Worm (Caenorhabditis elegans): ENCODE results near the gene srw-59.

srw-59 gene

DNA sequence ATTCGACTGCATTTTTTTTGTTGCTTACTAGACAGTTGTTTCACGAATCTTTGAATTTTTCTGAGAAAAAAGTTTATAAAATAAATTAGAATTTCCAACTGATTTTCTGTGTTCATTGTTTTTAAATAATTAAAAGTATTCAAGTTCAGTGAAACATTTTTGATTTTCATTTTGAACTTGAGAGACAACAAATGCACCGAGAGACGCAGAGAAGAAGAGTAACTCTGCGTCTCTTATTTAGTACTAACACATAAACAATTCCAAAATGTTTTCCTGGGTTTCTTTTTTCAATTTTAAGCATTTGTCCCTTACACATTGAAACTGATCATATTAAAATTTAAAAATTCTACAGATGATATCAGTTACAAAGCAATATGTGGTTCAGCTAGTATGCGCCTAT is 8.7 kb upstream of the srw-59 start:
- TF ChIP-seq nhr-48 (tag; optimal IDR thresholded peaks at IDR 0.05) (peak; percentile 26), set-16 (GFP tag; IDR thresholded peaks at IDR 0.05) (no peak)

DNA sequence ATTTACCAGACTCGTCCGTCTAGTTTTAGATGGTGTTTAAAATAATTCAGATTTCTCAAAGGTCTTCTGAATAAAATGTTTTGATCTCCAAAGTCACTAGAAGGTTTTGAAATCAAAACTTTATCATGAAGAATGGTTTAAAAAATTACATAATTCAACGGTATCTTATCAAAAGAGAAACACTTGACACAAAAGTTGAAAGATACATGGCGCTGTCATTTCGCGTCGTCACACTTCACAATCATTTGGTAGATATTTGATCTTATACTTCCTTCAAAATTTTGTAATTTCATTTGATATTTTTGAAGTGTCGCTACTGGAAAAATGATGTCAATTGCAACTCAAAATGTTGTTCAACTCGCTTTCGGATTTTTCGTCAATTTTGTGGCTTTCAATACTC is 6.3 kb upstream of the srw-59 start, which contains the start of gene F36G9.3:
TSS of gene F36G9.3 (plus strand) at position 301 of the 400 bp plus-strand sequence.
- TF ChIP-seq madf-5 (GFP tag; IDR thresholded peaks at IDR 0.05) (no peak), mep-1 (tag; optimal IDR thresholded peaks at IDR 0.05) (no peak), ceh-82 (tag; optimal IDR thresholded peaks at IDR 0.05) (no peak), snpc-1.2 (GFP tag; IDR thresholded peaks at IDR 0.05) (no peak), hlh-30 (tag; optimal IDR thresholded peaks at IDR 0.05; ENCODE audit: insufficient read depth) (no peak), egl-43 (GFP tag; IDR thresholded peaks at IDR 0.05) (no peak), R02D3.7 (tag; optimal IDR thresholded peaks at IDR 0.05) (no peak), mxl-2 (GFP tag; conservative IDR thresholded peaks at IDR 0.05) (no peak), unc-62 (GFP tag; optimal IDR thresholded peaks at IDR 0.05 in 1 of 2) (no peak), unc-62 (tag; optimal IDR thresholded peaks at IDR 0.05) (no peak), lim-7 (GFP tag; IDR thresholded peaks at IDR 0.05) (no peak), Y75B8A.6 (GFP tag; IDR thresholded peaks at IDR 0.05) (no peak), dmd-6 (GFP tag; IDR thresholded peaks at IDR 0.05) (no peak), Y5F2A.4 (GFP tag; optimal IDR thresholded peaks at IDR 0.05) (no peak), rbr-2 (tag; optimal IDR thresholded peaks at IDR 0.05) (no peak)

DNA sequence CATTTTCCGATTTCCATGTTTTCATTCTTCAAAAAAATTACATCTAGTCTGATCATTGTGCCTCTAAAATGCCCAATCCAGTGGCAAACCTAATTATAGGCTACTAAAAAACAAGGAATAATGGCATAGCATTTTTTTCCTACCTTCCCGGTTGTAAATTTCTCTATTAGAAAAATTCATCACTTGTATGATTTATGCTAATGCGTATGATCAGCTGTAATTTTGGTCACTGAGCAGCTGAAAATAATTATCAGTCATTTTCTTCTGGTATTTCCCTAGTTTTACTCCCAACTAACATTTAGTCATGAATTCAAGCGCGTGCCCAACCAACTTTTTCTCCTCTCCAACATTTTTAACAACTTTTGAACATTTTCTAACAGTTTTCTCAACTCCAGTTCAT is 4.7 kb upstream of the srw-59 start, which contains the start of gene srh-186:
TSS of gene srh-186 (plus strand) at position 301 of the 400 bp plus-strand sequence.
- TF ChIP-seq aly-2 (tag; optimal IDR thresholded peaks at IDR 0.05) = no peak
- peak; percentile 29 for TF ChIP-seq aha-1 (tag)
- TF ChIP-seq mdt-29 (GFP tag; IDR thresholded peaks at IDR 0.05) = no peak

DNA sequence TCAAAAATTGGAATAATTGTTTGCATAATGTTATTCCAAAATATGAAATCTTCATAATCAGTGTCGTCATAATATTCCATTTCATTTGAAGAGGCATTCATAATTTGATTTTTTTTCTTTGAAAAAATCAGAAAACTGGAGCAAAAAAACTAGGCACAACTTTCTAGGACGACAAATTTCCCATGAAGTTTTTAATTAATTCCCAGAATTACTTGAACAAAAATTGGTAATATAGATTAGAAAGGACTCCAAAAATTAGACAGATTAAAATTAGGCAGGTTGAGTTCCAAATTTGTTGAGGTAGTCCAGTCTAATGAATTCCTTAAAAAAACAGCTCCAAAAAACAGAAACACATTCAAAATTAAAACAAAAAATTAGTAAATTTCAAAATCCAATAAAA is 4.1 kb upstream of the srw-59 start, which contains the start of gene srw-57:
TSS of gene srw-57 (minus strand) at position 101 of the 400 bp plus-strand sequence.
- no peak for TF ChIP-seq mdl-1 (tag; optimal IDR thresholded peaks at IDR 0.05)
- TF ChIP-seq Y75B8A.6 (GFP tag; IDR thresholded peaks at IDR 0.05) = no peak
- TF ChIP-seq madf-5 (GFP tag; IDR thresholded peaks at IDR 0.05) = no peak
- no peak for TF ChIP-seq R02D3.7 (tag; optimal IDR thresholded peaks at IDR 0.05)
- TF ChIP-seq duxl-1 (tag; optimal IDR thresholded peaks at IDR 0.05; ENCODE audit: poor library complexity) = no peak
- no peak for TF ChIP-seq vab-7 (GFP tag; IDR thresholded peaks at IDR 0.05)
- TF ChIP-seq mxl-3 (GFP tag; optimal IDR thresholded peaks at IDR 0.05) = no peak
- TF ChIP-seq ceh-82 (tag; optimal IDR thresholded peaks at IDR 0.05) = no peak
- no peak for TF ChIP-seq nhr-237 (tag; optimal IDR thresholded peaks at IDR 0.05)
- TF ChIP-seq lsy-2 (tag; optimal IDR thresholded peaks at IDR 0.05) = no peak

DNA sequence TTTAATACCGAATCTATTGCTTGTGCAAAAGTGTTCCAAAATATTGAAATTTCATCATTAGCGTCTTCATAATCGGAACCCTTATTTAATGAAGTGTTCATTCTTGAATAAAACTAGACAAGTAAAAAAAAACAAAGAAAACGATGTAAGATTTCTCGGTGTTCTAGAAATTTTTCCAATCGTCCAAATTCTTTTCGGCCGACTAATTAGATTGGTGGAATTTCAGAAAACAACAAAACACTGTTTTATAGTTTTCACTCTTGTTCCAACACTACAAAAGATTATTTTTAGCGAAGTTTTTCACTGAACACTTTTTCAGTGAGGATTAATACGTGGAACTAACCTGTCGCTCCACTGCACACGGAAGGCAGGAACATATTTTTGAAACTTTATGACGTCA is 2.0 kb upstream of the srw-59 start, which contains the start of gene srw-56:
TSS of gene srw-56 (minus strand) at position 101 of the 400 bp plus-strand sequence.
- no peak for TF ChIP-seq php-3 (GFP tag; IDR thresholded peaks at IDR 0.05)
- TF ChIP-seq nhr-41 (GFP tag; IDR thresholded peaks at IDR 0.05) = no peak
- TF ChIP-seq lin-1 (GFP tag; IDR thresholded peaks at IDR 0.05) = no peak
- TF ChIP-seq ztf-11 (tag; optimal IDR thresholded peaks at IDR 0.05) = no peak
- TF ChIP-seq ceh-32 (tag; optimal IDR thresholded peaks at IDR 0.05; ENCODE audit: poor library complexity) = no peak
- no peak for TF ChIP-seq nhr-6 (tag; optimal IDR thresholded peaks at IDR 0.05)
- no peak for TF ChIP-seq set-16 (GFP tag; IDR thresholded peaks at IDR 0.05)
- TF ChIP-seq ZK337.2 (GFP tag; IDR thresholded peaks at IDR 0.05) = no peak
- TF ChIP-seq aly-2 (tag; optimal IDR thresholded peaks at IDR 0.05) = no peak
- TF ChIP-seq zip-11 (GFP tag; IDR thresholded peaks at IDR 0.05) = no peak
